Worm (Caenorhabditis elegans) whole organism, midembryonic: Measurements from ENCODE around the gene F59B2.8.

ENCODE experiments used
- cog-1 ChIP-seq: sonication (generic microtip); optimal IDR thresholded peaks from 2 replicates; lab custom pipeline; 2016; ENCODE audit warnings: missing genetic modification characterization, missing compliant biosample characterization
- flt-1 ChIP-seq: fragments of 200-800 bp; sonication (Bioruptor generic); IDR thresholded peaks from 2 replicates; pipeline ENCODE4 v1.3.6; 2022; ENCODE audit warnings: missing genetic modification characterization, missing compliant biosample characterization
- klf-2 ChIP-seq: fragments of 200-800 bp; sonication (Bioruptor generic); conservative IDR thresholded peaks from 2 replicates; pipeline ENCODE4 v1.3.6; 2022; ENCODE audit warnings: missing genetic modification reagents, missing genetic modification characterization, missing compliant biosample characterization
- med-1 ChIP-seq: sonication (generic microtip); optimal IDR thresholded peaks from 2 replicates; lab custom pipeline; 2017; ENCODE audit warnings: missing genetic modification characterization, mild to moderate bottlenecking, missing compliant biosample characterization, antibody characterized with exemption, missing genetic modification reagents; ENCODE audit not compliant: insufficient read depth
- ref-1 ChIP-seq: fragments of 200-800 bp; sonication (Bioruptor generic); conservative IDR thresholded peaks from 2 replicates; pipeline ENCODE4 v1.3.6; 2022; ENCODE audit warnings: missing genetic modification reagents, missing genetic modification characterization, missing compliant biosample characterization
- tab-1 ChIP-seq: fragments of 200-800 bp; sonication (Bioruptor generic); IDR thresholded peaks from 2 replicates; pipeline ENCODE4 v1.3.6; 2022; ENCODE audit warnings: missing genetic modification characterization, missing compliant biosample characterization
- ztf-29 ChIP-seq: fragments of 200-800 bp; sonication (Bioruptor generic); IDR thresholded peaks from 2 replicates; pipeline ENCODE4 v1.3.6; 2022; ENCODE audit warnings: missing genetic modification reagents, missing genetic modification characterization, missing compliant biosample characterization

DNA sequence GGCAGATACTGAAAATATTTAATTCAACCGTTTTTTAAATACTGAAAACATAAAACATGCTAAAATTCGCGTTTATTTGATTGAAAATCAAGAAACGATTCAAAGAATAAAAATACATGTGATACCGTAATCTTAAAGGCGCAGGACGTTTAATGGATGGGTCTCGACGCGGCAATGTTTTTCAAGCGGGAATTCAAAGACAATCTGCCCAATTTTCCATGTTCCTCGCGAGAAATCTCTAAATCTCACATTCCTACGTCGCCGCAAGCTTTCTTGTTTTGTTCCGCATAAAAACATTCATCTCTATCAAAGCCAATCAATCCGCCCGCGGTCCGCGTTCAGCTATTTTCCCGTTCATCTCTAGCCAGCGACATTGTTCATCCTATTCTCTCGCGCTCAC, 8.5 kb downstream of the F59B2.8 start:
- no peak for TF ChIP-seq ztf-29 (GFP tag; lab: Robert Waterston, UW)
- TF ChIP-seq ref-1 = no peak
- TF ChIP-seq flt-1 (GFP tag; lab: Robert Waterston, UW) = no peak
- TF ChIP-seq med-1 (GFP tag; lab: Kevin White, UChicago) = no peak
- TF ChIP-seq klf-2 (GFP tag; lab: Robert Waterston, UW) = no peak
- no peak for TF ChIP-seq tab-1
- no peak for TF ChIP-seq cog-1 (tag; lab: Kevin White, UChicago)
